Worm (Caenorhabditis elegans): ENCODE data around the gene C01G6.2.

The C01G6.2 gene

ce11 chrII:9274734-9275133, 7.9 kb downstream of the C01G6.2 start (continued):
- TF ChIP-seq T26A8.4 (GFP tag; IDR thresholded peaks at IDR 0.05), result no peak

- TF ChIP-seq nhr-10 (tag; optimal IDR thresholded peaks at IDR 0.05) (peak; percentile 36), arid-1 (GFP tag; conservative IDR thresholded peaks at IDR 0.05) (no peak), lin-13 (GFP tag; optimal IDR thresholded peaks at IDR 0.05) (no peak), snpc-1.2 (GFP tag; IDR thresholded peaks at IDR 0.05) (0 out of 2 replicates have a peak, but pooled peaks have one; percentile 39), daf-16 (GFP tag; optimal IDR thresholded peaks at IDR 0.05) (no peak), daf-16 (tag; optimal IDR thresholded peaks at IDR 0.05) (peak; percentile 8)
These were observed 8.3 kb downstream of the C01G6.2 start for ce11 chrII:9275173-9275572.

- TF ChIP-seq lim-7 (GFP tag; IDR thresholded peaks at IDR 0.05) (no peak), nhr-41 (GFP tag; IDR thresholded peaks at IDR 0.05) (no peak), unc-62 (GFP tag; optimal IDR thresholded peaks at IDR 0.05 in 1 of 2) (peak in 1 of 2 experiments; percentile 45), unc-62 (tag; optimal IDR thresholded peaks at IDR 0.05) (no peak), lin-39 (tag; optimal IDR thresholded peaks at IDR 0.05) (no peak)
These were observed 10.3 kb downstream of the C01G6.2 start for ce11 chrII:9277153-9277552.

ce11 chrII:9279016-9279415, 12.2 kb downstream of the C01G6.2 start:
- TF ChIP-seq zip-2 (tag; optimal IDR thresholded peaks at IDR 0.05) (no peak), aha-1 (tag) (peak; percentile 58), pqm-1 (tag; optimal IDR thresholded peaks at IDR 0.05) (no peak), lin-1 (GFP tag; IDR thresholded peaks at IDR 0.05) (no peak)

- TF ChIP-seq F37D6.2 (tag; optimal IDR thresholded peaks at IDR 0.05), result no peak
- peak; percentile 63; the same call in 1 of the 2 replicates for TF ChIP-seq tra-1 (GFP tag; IDR thresholded peaks at IDR 0.05)
- no peak for TF ChIP-seq T26A8.4 (GFP tag; IDR thresholded peaks at IDR 0.05)
- TF ChIP-seq D1046.2 (GFP tag; IDR thresholded peaks at IDR 0.05), result no peak
- TF ChIP-seq hmg-1.1 (GFP tag; IDR thresholded peaks at IDR 0.05), result 0 out of 2 replicates have a peak, but pooled peaks have one; percentile 16
- peak; percentile 87 for TF ChIP-seq nhr-28 (tag; optimal IDR thresholded peaks at IDR 0.05)
- no peak for TF ChIP-seq spr-1 (tag; optimal IDR thresholded peaks at IDR 0.05)
- TF ChIP-seq hlh-11 (tag; optimal IDR thresholded peaks at IDR 0.05), result peak; percentile 60
- TF ChIP-seq dpl-1 (GFP tag; optimal IDR thresholded peaks at IDR 0.05), result no peak
- TF ChIP-seq madf-5 (GFP tag; IDR thresholded peaks at IDR 0.05), result no peak
- no peak for TF ChIP-seq nhr-11 (tag; optimal IDR thresholded peaks at IDR 0.05)
- peak; percentile 22 for TF ChIP-seq nhr-48 (tag; optimal IDR thresholded peaks at IDR 0.05)
- TF ChIP-seq nhr-41 (GFP tag; IDR thresholded peaks at IDR 0.05), result no peak
- TF ChIP-seq sdz-12 (GFP tag; optimal IDR thresholded peaks at IDR 0.05), result no peak
- TF ChIP-seq snpc-4 (tag; optimal IDR thresholded peaks at IDR 0.05), result no peak
- TF ChIP-seq set-16 (GFP tag; IDR thresholded peaks at IDR 0.05), result no peak
- no peak for TF ChIP-seq Y48G9A.11 (GFP tag; IDR thresholded peaks at IDR 0.05)
- TF ChIP-seq F10B5.3 (tag; optimal IDR thresholded peaks at IDR 0.05), result no peak
- no peak for TF ChIP-seq zip-2 (tag; optimal IDR thresholded peaks at IDR 0.05)
- TF ChIP-seq mdt-29 (GFP tag; IDR thresholded peaks at IDR 0.05), result no peak
- no peak for TF ChIP-seq nhr-42 (GFP tag; IDR thresholded peaks at IDR 0.05)
- no peak for TF ChIP-seq dmd-9 (GFP tag; IDR thresholded peaks at IDR 0.05)
- TF ChIP-seq T20F7.1 (GFP tag; optimal IDR thresholded peaks at IDR 0.05), result peak; percentile 40
- TF ChIP-seq dmd-6 (GFP tag; IDR thresholded peaks at IDR 0.05), result peak; percentile 82
- TF ChIP-seq ZK337.2 (GFP tag; IDR thresholded peaks at IDR 0.05), result no peak
- peak; percentile 72 for TF ChIP-seq dve-1 (tag; optimal IDR thresholded peaks at IDR 0.05; ENCODE audit: insufficient read depth)
- TF ChIP-seq daf-16 (GFP tag; optimal IDR thresholded peaks at IDR 0.05), result no peak
- TF ChIP-seq daf-16 (tag; optimal IDR thresholded peaks at IDR 0.05), result peak; percentile 71
- TF ChIP-seq zip-11 (GFP tag; IDR thresholded peaks at IDR 0.05), result no peak
- TF ChIP-seq nhr-77 (tag; optimal IDR thresholded peaks at IDR 0.05), result peak; percentile 13
- peak; percentile 45 for TF ChIP-seq pqm-1 (tag; optimal IDR thresholded peaks at IDR 0.05)
- no peak for TF ChIP-seq lin-15B (tag; optimal IDR thresholded peaks at IDR 0.05)
- no peak for TF ChIP-seq saeg-2 (GFP tag; IDR thresholded peaks at IDR 0.05)
- no peak for TF ChIP-seq lin-38 (GFP tag; IDR thresholded peaks at IDR 0.05)
These were observed 13.4 kb downstream of the C01G6.2 start, which contains the start of gene gldi-3 for ce11 chrII:9280048-9280772. gldi-3 (minus strand) TSS chrII:9280098.
